Fruit fly (Drosophila melanogaster) whole organism, embryonic: ENCODE data around the gene CG12607.

Experiments used
- CG10321 ChIP-seq: fragments of 200-800 bp; sonication (Bioruptor generic); IDR thresholded peaks from 2 replicates; pipeline ENCODE4 v1.3.6; 2022; ENCODE audit warnings: missing biosample characterization, missing genetic modification characterization
- CG11695 ChIP-seq: fragments of 200-800 bp; sonication (Bioruptor generic); IDR thresholded peaks from 3 replicates; pipeline ENCODE4 v1.3.6; 2022; ENCODE audit warnings: missing biosample characterization, missing genetic modification characterization
- CG11723 ChIP-seq: fragments of 200-800 bp; sonication (Bioruptor generic); optimal IDR thresholded peaks from 2 replicates; lab custom pipeline; 2017; ENCODE audit warnings: missing biosample characterization, mild to moderate bottlenecking, missing genetic modification characterization
- CG12299 ChIP-seq: fragments of 200-800 bp; sonication (Bioruptor generic); optimal IDR thresholded peaks from 2 replicates; lab custom pipeline; 2018; ENCODE audit warnings: missing biosample characterization, mild to moderate bottlenecking, missing genetic modification characterization
- CG1233 ChIP-seq: fragments of 200-800 bp; sonication (Bioruptor generic); optimal IDR thresholded peaks from 4 replicates; lab custom pipeline; 2018; ENCODE audit warnings: missing biosample characterization, mild to moderate bottlenecking, missing genetic modification characterization
- CG13775 ChIP-seq: fragments of 200-800 bp; sonication (Bioruptor generic); optimal IDR thresholded peaks from 3 replicates; lab custom pipeline; 2017; ENCODE audit warnings: missing biosample characterization, mild to moderate bottlenecking, missing genetic modification characterization
- CG13894 ChIP-seq: fragments of 200-800 bp; sonication (Bioruptor generic); optimal IDR thresholded peaks from 3 replicates; lab custom pipeline; 2018; ENCODE audit warnings: missing biosample characterization, mild to moderate bottlenecking, missing genetic modification characterization, moderate library complexity
- CG1529 ChIP-seq: fragments of 200-800 bp; sonication (Bioruptor generic); optimal IDR thresholded peaks from 3 replicates; lab custom pipeline; 2018; ENCODE audit warnings: missing biosample characterization, missing genetic modification characterization
- CG1603 ChIP-seq: fragments of 200-800 bp; sonication (Bioruptor generic); optimal IDR thresholded peaks from 2 replicates; lab custom pipeline; 2019; ENCODE audit warnings: missing biosample characterization, mild to moderate bottlenecking, missing genetic modification characterization, moderate library complexity
- CG16779 ChIP-seq: fragments of 200-800 bp; sonication (Bioruptor generic); IDR thresholded peaks from 2 replicates; pipeline ENCODE4 v1.3.6; 2022; ENCODE audit warnings: missing biosample characterization, missing genetic modification characterization
- CG17568 ChIP-seq: fragments of 200-800 bp; sonication (Bioruptor generic); optimal IDR thresholded peaks from 2 replicates; lab custom pipeline; 2018; ENCODE audit warnings: missing biosample characterization, mild to moderate bottlenecking, missing genetic modification characterization, moderate library complexity
- CG30020 ChIP-seq: fragments of 200-800 bp; optimal IDR thresholded peaks from 2 replicates; lab custom pipeline; 2019; ENCODE audit warnings: missing biosample characterization, mild to moderate bottlenecking, missing genetic modification characterization, moderate library complexity
- CG31441 ChIP-seq: fragments of 200-800 bp; sonication (Bioruptor generic); IDR thresholded peaks from 2 replicates; pipeline ENCODE4 v1.3.6; 2022; ENCODE audit warnings: missing biosample characterization, missing genetic modification characterization
- CG33557 ChIP-seq: fragments of 200-800 bp; sonication (Bioruptor generic); optimal IDR thresholded peaks from 2 replicates; lab custom pipeline; 2019; ENCODE audit warnings: missing biosample characterization, mild to moderate bottlenecking, missing genetic modification characterization, moderate library complexity
- CG4282 ChIP-seq: fragments of 200-800 bp; sonication (Bioruptor generic); optimal IDR thresholded peaks from 2 replicates; lab custom pipeline; 2016; ENCODE audit warnings: missing biosample characterization, missing genetic modification characterization
- CG5953 ChIP-seq: fragments of 200-800 bp; sonication (Bioruptor generic); IDR thresholded peaks from 2 replicates; pipeline ENCODE4 v1.3.6; 2022; ENCODE audit warnings: missing biosample characterization, missing genetic modification characterization
- CG6272 ChIP-seq: fragments of 200-800 bp; sonication (Bioruptor generic); IDR thresholded peaks from 2 replicates; pipeline ENCODE4 v1.3.6; 2022; ENCODE audit warnings: missing biosample characterization, missing genetic modification characterization
- CG8359 ChIP-seq: fragments of 200-800 bp; sonication (Bioruptor generic); optimal IDR thresholded peaks from 2 replicates; lab custom pipeline; 2017; ENCODE audit warnings: missing biosample characterization, mild to moderate bottlenecking, missing genetic modification characterization, borderline replicate concordance
- CG8388 ChIP-seq: fragments of 200-800 bp; sonication (Bioruptor generic); optimal IDR thresholded peaks from 2 replicates; lab custom pipeline; 2019; ENCODE audit warnings: missing biosample characterization, mild to moderate bottlenecking, missing genetic modification characterization, moderate library complexity
- E2f2 ChIP-seq: fragments of 200-800 bp; sonication (Bioruptor generic); IDR thresholded peaks from 2 replicates; pipeline ENCODE4 v1.3.6; 2022; ENCODE audit warnings: missing biosample characterization, missing genetic modification characterization
- Ets65A ChIP-seq: fragments of 200-800 bp; sonication (Bioruptor generic); peaks from one replicate; lab custom pipeline; 2016; ENCODE audit warnings: missing biosample characterization, missing genetic modification characterization
- Hand ChIP-seq: fragments of 200-800 bp; sonication (Bioruptor generic); optimal IDR thresholded peaks from 2 replicates; lab custom pipeline; 2017; ENCODE audit warnings: mild to moderate bottlenecking, missing biosample characterization, missing genetic modification reagents, missing genetic modification characterization
- Mrtf ChIP-seq: fragments of 200-800 bp; sonication (Bioruptor generic); IDR thresholded peaks from 3 replicates; pipeline ENCODE4 v1.3.6; 2022; ENCODE audit warnings: missing biosample characterization, missing genetic modification characterization
- Oli ChIP-seq: fragments of 200-800 bp; sonication (Bioruptor generic); optimal IDR thresholded peaks from 2 replicates; lab custom pipeline; 2018; ENCODE audit warnings: missing biosample characterization, mild to moderate bottlenecking, missing genetic modification characterization, moderate library complexity
- Sry-β ChIP-seq: fragments of 200-800 bp; sonication (Bioruptor generic); optimal IDR thresholded peaks from 2 replicates; lab custom pipeline; 2018; ENCODE audit warnings: missing biosample characterization, mild to moderate bottlenecking, missing genetic modification characterization, moderate library complexity
- Tbp ChIP-seq: fragments of >200 bp; optimal IDR thresholded peaks from 2 replicates; lab custom pipeline; 2018; ENCODE audit warnings: missing biosample characterization, missing genetic modification characterization
- Usf ChIP-seq: fragments of 200-800 bp; sonication (Bioruptor generic); optimal IDR thresholded peaks from 2 replicates; lab custom pipeline; 2017; ENCODE audit warnings: missing genotype, missing biosample characterization, missing genetic modification characterization
- ab ChIP-seq: fragments of 200-800 bp; sonication (Bioruptor generic); optimal IDR thresholded peaks from 2 replicates; lab custom pipeline; 2016; ENCODE audit warnings: missing biosample characterization, missing genetic modification characterization
- ac ChIP-seq: fragments of 200-800 bp; sonication (Bioruptor generic); optimal IDR thresholded peaks from 3 replicates; lab custom pipeline; 2017; ENCODE audit warnings: missing biosample characterization, mild to moderate bottlenecking, missing genetic modification characterization
- bigmax ChIP-seq: fragments of 200-800 bp; sonication (Bioruptor generic); optimal IDR thresholded peaks from 2 replicates; lab custom pipeline; 2018; ENCODE audit warnings: missing biosample characterization, mild to moderate bottlenecking, missing genetic modification characterization
- corto ChIP-seq: fragments of 200-800 bp; sonication (Bioruptor generic); optimal IDR thresholded peaks from 2 replicates; lab custom pipeline; 2016; ENCODE audit warnings: missing biosample characterization, mild to moderate bottlenecking, missing genetic modification characterization, moderate library complexity
- ewg ChIP-seq: fragments of 200-800 bp; sonication (Bioruptor generic); optimal IDR thresholded peaks from 3 replicates; lab custom pipeline; 2017; ENCODE audit warnings: mild to moderate bottlenecking, missing biosample characterization, missing genetic modification reagents, missing genetic modification characterization
- fd96Cb ChIP-seq: fragments of 200-800 bp; sonication (Bioruptor generic); optimal IDR thresholded peaks from 2 replicates; lab custom pipeline; 2018; ENCODE audit warnings: missing biosample characterization, mild to moderate bottlenecking, missing genetic modification characterization, moderate library complexity
- ftz-f1 ChIP-seq: fragments of 200-800 bp; sonication (Bioruptor generic); optimal IDR thresholded peaks from 2 replicates; lab custom pipeline; 2016; ENCODE audit warnings: missing biosample characterization, missing genetic modification characterization
- gsb ChIP-seq: fragments of 200-800 bp; sonication (Bioruptor generic); IDR thresholded peaks from 2 replicates; pipeline ENCODE4 v1.3.6; 2022; ENCODE audit warnings: missing biosample characterization, missing genetic modification characterization
- lilli ChIP-seq: fragments of 200-800 bp; sonication (Bioruptor generic); optimal IDR thresholded peaks from 3 replicates; lab custom pipeline; 2016; ENCODE audit warnings: missing biosample characterization, missing genetic modification characterization
- lmd ChIP-seq: fragments of 200-800 bp; sonication (Bioruptor generic); IDR thresholded peaks from 2 replicates; pipeline ENCODE4 v1.3.6; 2022; ENCODE audit warnings: missing biosample characterization, missing genetic modification characterization
- lola ChIP-seq, 3 experiments: fragments of >200 bp in 2 of 3; fragments of 200-800 bp in 1 of 3; sonication (Bioruptor generic) in 1 of 3; optimal IDR thresholded peaks; 2 replicates each; lab custom pipeline; 2017 to 2019; ENCODE audit warnings: missing biosample characterization in 3 of 3, missing genetic modification characterization in 3 of 3, mild to moderate bottlenecking in 1 of 3, moderate library complexity in 1 of 3
- sc ChIP-seq, 3 experiments: fragments of >200 bp in 2 of 3; fragments of 200-800 bp in 1 of 3; sonication (Bioruptor generic) in 1 of 3; optimal IDR thresholded peaks; 2 replicates in 2 of 3; 3 replicates in 1 of 3; lab custom pipeline; 2017; ENCODE audit warnings: mild to moderate bottlenecking in 1 of 3, missing biosample characterization in 1 of 3, missing genetic modification characterization in 1 of 3, missing genetic modification reagents in 1 of 3
- sens ChIP-seq: fragments of 200-800 bp; sonication (Bioruptor generic); peaks from one replicate; lab custom pipeline; 2016; ENCODE audit warnings: missing biosample characterization, missing genetic modification characterization
- sna ChIP-seq: fragments of 200-800 bp; sonication (Bioruptor generic); IDR thresholded peaks from 2 replicates; pipeline ENCODE4 v1.3.6; 2022; ENCODE audit warnings: missing biosample characterization, missing genetic modification characterization; ENCODE audit not compliant: partially characterized antibody
- sob ChIP-seq: fragments of 200-800 bp; sonication (Bioruptor generic); IDR thresholded peaks from 2 replicates; pipeline ENCODE4 v1.3.6; 2022; ENCODE audit warnings: missing biosample characterization, missing genetic modification characterization
- tll ChIP-seq, 2 experiments: fragments of 200-800 bp in 1 of 2; fragments of >200 bp in 1 of 2; sonication (Bioruptor generic) in 1 of 2; optimal IDR thresholded peaks; 2 replicates each; lab custom pipeline; 2017 to 2019; ENCODE audit warnings: missing biosample characterization in 2 of 2, missing genetic modification characterization in 2 of 2, mild to moderate bottlenecking in 1 of 2, moderate library complexity in 1 of 2
- trh ChIP-seq: fragments of 200-800 bp; sonication (Bioruptor generic); optimal IDR thresholded peaks from 2 replicates; lab custom pipeline; 2016; ENCODE audit warnings: missing biosample characterization, missing genetic modification characterization
- tup ChIP-seq: fragments of 200-800 bp; sonication (Bioruptor generic); optimal IDR thresholded peaks from 2 replicates; lab custom pipeline; 2016; ENCODE audit warnings: missing biosample characterization, mild to moderate bottlenecking, missing genetic modification characterization, moderate library complexity
- vvl ChIP-seq: fragments of 200-800 bp; sonication (Bioruptor generic); IDR thresholded peaks from 2 replicates; pipeline ENCODE4 v1.3.6; 2022; ENCODE audit warnings: missing biosample characterization, missing genetic modification characterization
- z ChIP-seq: fragments of 200-800 bp; sonication (Bioruptor generic); IDR thresholded peaks from 3 replicates; pipeline ENCODE4 v1.3.6; 2022; ENCODE audit warnings: missing biosample characterization, missing genetic modification characterization

The CG12607 gene

DNA sequence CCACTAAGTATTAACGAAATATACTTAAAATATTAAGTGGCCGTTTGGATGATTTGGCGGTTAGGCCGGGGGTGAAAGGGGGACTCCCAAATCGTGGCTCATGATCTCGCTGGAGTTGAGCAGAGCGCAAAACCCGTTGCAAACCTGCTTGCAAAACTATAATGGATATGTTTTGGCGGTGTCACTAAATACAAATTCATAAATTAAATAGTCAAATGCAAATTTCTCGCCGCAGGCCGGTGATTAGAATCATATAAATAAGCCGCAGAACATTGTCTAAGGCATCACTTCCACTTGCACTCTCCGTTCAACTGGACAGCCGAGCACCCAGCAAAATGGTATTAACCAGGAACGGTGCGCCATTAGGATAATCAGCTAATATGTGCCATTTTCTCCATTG is 36.1 kb downstream of the CG12607 start, which contains the start of gene CG11350:
TSS of gene CG11350 (plus strand) at position 301 of the 400 bp plus-strand sequence.
- peak; percentile 50 for TF ChIP-seq Ets65A (GFP tag; lab: Kevin White, UChicago)
- TF ChIP-seq CG13775 = no peak

DNA sequence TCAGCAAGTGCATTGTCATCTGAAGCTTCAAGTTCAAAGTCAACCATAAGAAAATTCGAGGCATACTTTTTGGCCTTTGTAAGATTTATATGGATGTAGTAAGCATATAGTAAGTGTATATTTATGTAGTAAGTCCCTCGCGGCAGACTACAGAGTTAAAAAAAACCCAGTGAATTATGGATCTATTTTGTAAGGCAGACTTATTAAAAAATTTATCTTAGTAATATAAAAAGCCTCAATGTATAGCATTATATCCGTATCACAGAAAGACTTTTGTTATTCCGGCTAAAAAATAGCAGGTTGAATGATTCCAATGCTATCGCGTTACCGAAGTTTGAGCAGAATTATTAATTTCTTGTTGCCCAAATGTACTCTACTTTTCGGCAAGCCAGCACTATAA is 38.2 kb downstream of the CG12607 start:
- TF ChIP-seq CG13894 (tag; lab: Kevin White, UChicago) = peak; percentile 73
- peak; percentile 81 for TF ChIP-seq sens
- peak in 1 of 3 experiments; percentile 39 for TF ChIP-seq lola (GFP tag; optimal IDR thresholded peaks at IDR 0.05; lab: Kevin White, UChicago)
- no peak for TF ChIP-seq Tbp (GFP tag; lab: Kevin White, UChicago)

DNA sequence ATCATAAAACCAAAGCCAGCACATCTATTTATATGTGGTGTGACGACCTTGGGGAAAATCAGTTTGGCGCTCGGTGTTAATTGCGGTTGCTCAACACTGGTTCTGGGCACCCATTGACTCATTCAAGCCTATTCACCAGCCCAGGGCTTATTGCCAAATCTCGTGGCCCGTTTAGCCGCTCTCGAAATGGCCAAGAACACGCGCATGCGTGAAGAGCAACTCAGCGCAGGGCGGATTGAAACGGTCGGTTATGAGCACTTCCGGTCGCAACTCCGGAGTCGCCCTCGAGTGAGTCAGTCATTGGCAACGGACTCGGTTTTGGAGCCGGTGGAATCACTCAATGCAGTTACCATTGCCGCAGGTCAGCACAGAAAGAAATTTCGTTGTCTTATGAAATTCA is 43.1 kb downstream of the CG12607 start:
- TF ChIP-seq Ets65A (GFP tag; lab: Kevin White, UChicago) = peak; percentile 56
- no peak for TF ChIP-seq CG5953 (GFP tag; lab: Robert Waterston, UW)
- no peak for TF ChIP-seq E2f2 (GFP tag; lab: Robert Waterston, UW)
- no peak for TF ChIP-seq trh
- no peak for TF ChIP-seq tup (GFP tag; lab: Kevin White, UChicago)
- TF ChIP-seq sna (GFP tag; lab: Robert Waterston, UW) = no peak
- TF ChIP-seq corto = no peak
- TF ChIP-seq tll (GFP tag; optimal IDR thresholded peaks at IDR 0.05; lab: Kevin White, UChicago) = no peak
- no peak for TF ChIP-seq CG11695
- TF ChIP-seq CG6272 (GFP tag; lab: Robert Waterston, UW) = peak; percentile 22; the same call in 1 of the 2 replicates
- TF ChIP-seq Usf (GFP tag; lab: Kevin White, UChicago) = no peak
- TF ChIP-seq ftz-f1 (GFP tag; lab: Kevin White, UChicago) = no peak
- no peak for TF ChIP-seq bigmax (GFP tag; lab: Kevin White, UChicago)
- TF ChIP-seq CG31441 (GFP tag; lab: Robert Waterston, UW) = no peak
- no peak for TF ChIP-seq CG1529 (GFP tag; lab: Kevin White, UChicago)
- TF ChIP-seq Oli (tag; lab: Kevin White, UChicago) = no peak
- 0 out of 2 replicates have a peak, but pooled peaks have one; percentile 33 for TF ChIP-seq gsb (GFP tag; lab: Robert Waterston, UW)
- TF ChIP-seq sob (GFP tag; lab: Robert Waterston, UW) = no peak
- no peak for TF ChIP-seq CG1603 (tag; lab: Kevin White, UChicago)
- TF ChIP-seq CG16779 (GFP tag; lab: Robert Waterston, UW) = no peak
- TF ChIP-seq Mrtf (GFP tag; lab: Robert Waterston, UW) = no peak
- TF ChIP-seq z (GFP tag; lab: Robert Waterston, UW) = peak; percentile 61; the same call in 1 of the 3 replicates
- TF ChIP-seq Hand (GFP tag; lab: Kevin White, UChicago) = no peak
- no peak for TF ChIP-seq lilli (GFP tag; lab: Kevin White, UChicago)
- no peak for TF ChIP-seq CG4282 (GFP tag; lab: Kevin White, UChicago)
- no peak for TF ChIP-seq CG12299 (tag; lab: Kevin White, UChicago)
- TF ChIP-seq CG8359 (GFP tag; lab: Kevin White, UChicago) = peak; percentile 57
- TF ChIP-seq CG1233 (GFP tag; lab: Kevin White, UChicago) = no peak
- TF ChIP-seq ac (GFP tag; lab: Kevin White, UChicago) = no peak
- TF ChIP-seq CG10321 (GFP tag; lab: Robert Waterston, UW) = no peak
- TF ChIP-seq CG11723 (GFP tag; lab: Kevin White, UChicago) = no peak
- no peak for TF ChIP-seq Sry-β (GFP tag; lab: Kevin White, UChicago)
- peak; percentile 30 for TF ChIP-seq ewg (GFP tag; lab: Kevin White, UChicago)
- no peak for TF ChIP-seq fd96Cb (tag; lab: Kevin White, UChicago)
- TF ChIP-seq CG8388 (GFP tag; lab: Kevin White, UChicago) = no peak
- TF ChIP-seq sc (optimal IDR thresholded peaks at IDR 0.05; lab: Kevin White, UChicago) = no peak
- TF ChIP-seq sc (GFP tag; optimal IDR thresholded peaks at IDR 0.05; lab: Kevin White, UChicago) = no peak
- TF ChIP-seq CG17568 (GFP tag; lab: Kevin White, UChicago) = no peak
- TF ChIP-seq ab (GFP tag; lab: Kevin White, UChicago) = no peak
- TF ChIP-seq lmd = no peak
- no peak for TF ChIP-seq vvl (GFP tag; lab: Robert Waterston, UW)
- TF ChIP-seq CG33557 = no peak
- no peak for TF ChIP-seq CG30020 (tag; lab: Kevin White, UChicago)
